Fruit fly (Drosophila melanogaster) whole organism, embryonic: ENCODE results near the gene TfIIFbeta.

ENCODE experiments used
- B-H1 ChIP-seq: fragments of 200-800 bp; sonication (Bioruptor generic); IDR thresholded peaks from 3 replicates; pipeline ENCODE4 v1.3.6; 2022; ENCODE audit warnings: missing biosample characterization, missing genetic modification characterization
- Blimp-1 ChIP-seq: fragments of 200-800 bp; sonication (Bioruptor generic); optimal IDR thresholded peaks from 3 replicates; lab custom pipeline; 2018; ENCODE audit warnings: missing biosample characterization, missing genetic modification characterization, mild to moderate bottlenecking, moderate library complexity, missing genetic modification reagents
- CG11093 ChIP-seq: fragments of 200-800 bp; sonication (Bioruptor generic); IDR thresholded peaks from 3 replicates; pipeline ENCODE4 v1.3.6; 2022; ENCODE audit warnings: missing biosample characterization, missing genetic modification characterization
- CG11398 ChIP-seq: fragments of 200-800 bp; sonication (Bioruptor generic); optimal IDR thresholded peaks from 2 replicates; lab custom pipeline; 2016; ENCODE audit warnings: missing biosample characterization, missing genetic modification characterization
- CG11456 ChIP-seq: fragments of 200-800 bp; sonication (Bioruptor generic); IDR thresholded peaks from 3 replicates; pipeline ENCODE4 v1.3.6; 2022; ENCODE audit warnings: missing biosample characterization, missing genetic modification characterization
- CG12236 ChIP-seq: fragments of 200-800 bp; sonication (Bioruptor generic); optimal IDR thresholded peaks from 2 replicates; lab custom pipeline; 2016; ENCODE audit warnings: missing biosample characterization, missing genetic modification characterization
- CG16863 ChIP-seq: fragments of 200-800 bp; sonication (Bioruptor generic); optimal IDR thresholded peaks from 3 replicates; lab custom pipeline; 2016; ENCODE audit warnings: missing biosample characterization, missing genetic modification characterization
- CG17359 ChIP-seq: fragments of 200-800 bp; sonication (Bioruptor generic); optimal IDR thresholded peaks from 3 replicates; lab custom pipeline; 2018; ENCODE audit warnings: missing biosample characterization, mild to moderate bottlenecking, missing genetic modification characterization, moderate library complexity
- CG30403 ChIP-seq: fragments of 200-800 bp; sonication (Bioruptor generic); optimal IDR thresholded peaks from 3 replicates; lab custom pipeline; 2016; ENCODE audit warnings: missing biosample characterization, missing genetic modification characterization
- CG30431 ChIP-seq: fragments of 200-800 bp; sonication (Bioruptor generic); optimal IDR thresholded peaks from 2 replicates; lab custom pipeline; 2017; ENCODE audit warnings: missing biosample characterization, missing genetic modification characterization
- CG31365 ChIP-seq: fragments of 200-800 bp; sonication (Bioruptor generic); optimal IDR thresholded peaks from 2 replicates; lab custom pipeline; 2018; ENCODE audit warnings: missing biosample characterization, mild to moderate bottlenecking, missing genetic modification characterization
- CG4707 ChIP-seq: fragments of 200-800 bp; sonication (Bioruptor generic); optimal IDR thresholded peaks from 2 replicates; lab custom pipeline; 2018; ENCODE audit warnings: missing biosample characterization, mild to moderate bottlenecking, missing genetic modification characterization, moderate library complexity
- CG4820 ChIP-seq: fragments of 200-800 bp; sonication (Bioruptor generic); optimal IDR thresholded peaks from 3 replicates; lab custom pipeline; 2016; ENCODE audit warnings: missing biosample characterization, missing genetic modification characterization
- CG6272 ChIP-seq: fragments of 200-800 bp; sonication (Bioruptor generic); IDR thresholded peaks from 2 replicates; pipeline ENCODE4 v1.3.6; 2022; ENCODE audit warnings: missing biosample characterization, missing genetic modification characterization
- CG6854 ChIP-seq: fragments of 200-800 bp; sonication (Bioruptor generic); optimal IDR thresholded peaks from 3 replicates; lab custom pipeline; 2017; ENCODE audit warnings: missing biosample characterization, mild to moderate bottlenecking, missing genetic modification characterization
- CG8765 ChIP-seq: fragments of 200-800 bp; sonication (Bioruptor generic); IDR thresholded peaks from 2 replicates; pipeline ENCODE4 v1.3.6; 2022; ENCODE audit warnings: missing biosample characterization, missing genetic modification characterization
- CG9215 ChIP-seq: fragments of 200-800 bp; sonication (Bioruptor generic); IDR thresholded peaks from 2 replicates; pipeline ENCODE4 v1.3.6; 2022; ENCODE audit warnings: missing biosample characterization, missing genetic modification characterization
- CTCF ChIP-seq: fragments of 200-800 bp; sonication (Bioruptor generic); optimal IDR thresholded peaks from 2 replicates; lab custom pipeline; 2017; ENCODE audit warnings: missing biosample characterization, mild to moderate bottlenecking, missing genetic modification characterization, moderate library complexity
- CoRest ChIP-seq: fragments of 200-800 bp; sonication (Bioruptor generic); optimal IDR thresholded peaks from 3 replicates; lab custom pipeline; 2018; ENCODE audit warnings: missing biosample characterization, mild to moderate bottlenecking, missing genetic modification characterization, moderate library complexity
- Dll ChIP-seq: fragments of 200-800 bp; sonication (Bioruptor generic); IDR thresholded peaks from 4 replicates; pipeline ENCODE4 v1.3.6; 2022; ENCODE audit warnings: missing biosample characterization, missing genetic modification characterization; ENCODE audit not compliant: partially characterized antibody
- Doc3 ChIP-seq: fragments of 200-800 bp; sonication (Bioruptor generic); IDR thresholded peaks from 3 replicates; pipeline ENCODE4 v1.3.6; 2022; ENCODE audit warnings: missing biosample characterization, missing genetic modification characterization; ENCODE audit not compliant: partially characterized antibody
- Drgx ChIP-seq: fragments of 200-800 bp; sonication (Bioruptor generic); IDR thresholded peaks from 2 replicates; pipeline ENCODE4 v1.3.6; 2022; ENCODE audit warnings: missing biosample characterization, missing genetic modification characterization
- E2f1 ChIP-seq: fragments of 200-800 bp; sonication (Bioruptor generic); IDR thresholded peaks from 2 replicates; pipeline ENCODE4 v1.3.6; 2022; ENCODE audit warnings: missing biosample characterization, missing genetic modification characterization
- Mes4 ChIP-seq: fragments of 200-800 bp; sonication (Bioruptor generic); optimal IDR thresholded peaks from 2 replicates; lab custom pipeline; 2016; ENCODE audit warnings: missing biosample characterization, missing genetic modification characterization
- Nf-YC ChIP-seq: fragments of 200-800 bp; optimal IDR thresholded peaks from 3 replicates; lab custom pipeline; 2019; ENCODE audit warnings: missing biosample characterization, mild to moderate bottlenecking, missing genetic modification characterization, moderate library complexity
- Rx ChIP-seq: fragments of 200-800 bp; sonication (Bioruptor generic); IDR thresholded peaks from 2 replicates; pipeline ENCODE4 v1.3.6; 2022; ENCODE audit warnings: missing biosample characterization, missing genetic modification characterization
- Scr ChIP-seq: fragments of 200-800 bp; sonication (Bioruptor generic); IDR thresholded peaks from 2 replicates; pipeline ENCODE4 v1.3.6; 2022; ENCODE audit warnings: missing biosample characterization, missing genetic modification characterization; ENCODE audit not compliant: partially characterized antibody
- Taf1 ChIP-seq: fragments of 200-800 bp; sonication (Bioruptor generic); IDR thresholded peaks from 2 replicates; pipeline ENCODE4 v1.3.6; 2022; ENCODE audit warnings: missing biosample characterization, missing genetic modification characterization
- Xrp1 ChIP-seq: fragments of 200-800 bp; sonication (Bioruptor generic); IDR thresholded peaks from 2 replicates; pipeline ENCODE4 v1.3.6; 2022; ENCODE audit warnings: missing biosample characterization, missing genetic modification characterization
- ap ChIP-seq: fragments of 200-800 bp; sonication (Bioruptor generic); IDR thresholded peaks from 2 replicates; pipeline ENCODE4 v1.3.6; 2022; ENCODE audit warnings: missing biosample characterization, missing genetic modification characterization
- ara ChIP-seq: fragments of 200-800 bp; sonication (Bioruptor generic); IDR thresholded peaks from 2 replicates; pipeline ENCODE4 v1.3.6; 2022; ENCODE audit warnings: missing biosample characterization, missing genetic modification characterization
- ash1 ChIP-seq: fragments of 200-800 bp; sonication (Bioruptor generic); optimal IDR thresholded peaks from 2 replicates; lab custom pipeline; 2018; ENCODE audit warnings: missing biosample characterization, mild to moderate bottlenecking, missing genetic modification characterization
- cad ChIP-seq: fragments of >200 bp; optimal IDR thresholded peaks from 2 replicates; lab custom pipeline; 2017; ENCODE audit warnings: missing biosample characterization, missing genetic modification characterization
- cg ChIP-seq: fragments of 200-800 bp; sonication (Bioruptor generic); optimal IDR thresholded peaks from 3 replicates; lab custom pipeline; 2019; ENCODE audit warnings: missing biosample characterization, mild to moderate bottlenecking, missing genetic modification characterization, moderate library complexity
- cwo ChIP-seq: fragments of 200-800 bp; sonication (Bioruptor generic); optimal IDR thresholded peaks from 3 replicates; lab custom pipeline; 2017; ENCODE audit warnings: missing biosample characterization, missing genetic modification characterization, mild to moderate bottlenecking, moderate library complexity, missing genetic modification reagents
- dm ChIP-seq: fragments of 200-800 bp; sonication (Bioruptor generic); optimal IDR thresholded peaks from 3 replicates; lab custom pipeline; 2016; ENCODE audit warnings: missing biosample characterization, missing genetic modification characterization
- dpn ChIP-seq, 2 experiments: fragments of 200-800 bp; sonication (Bioruptor generic); optimal IDR thresholded peaks; 3 replicates each; lab custom pipeline; 2016; ENCODE audit warnings: missing biosample characterization in 2 of 2, missing genetic modification characterization in 2 of 2
- eyg ChIP-seq: fragments of 200-800 bp; sonication (Bioruptor generic); optimal IDR thresholded peaks from 3 replicates; lab custom pipeline; 2016; ENCODE audit warnings: missing biosample characterization, missing genetic modification characterization
- fru ChIP-seq: fragments of >200 bp; optimal IDR thresholded peaks from 2 replicates; lab custom pipeline; 2017
- gce ChIP-seq: fragments of 200-800 bp; sonication (Bioruptor generic); IDR thresholded peaks from 3 replicates; pipeline ENCODE4 v1.3.6; 2022; ENCODE audit warnings: missing biosample characterization, missing genetic modification characterization
- gcm2 ChIP-seq: fragments of 200-800 bp; sonication (Bioruptor generic); optimal IDR thresholded peaks from 2 replicates; lab custom pipeline; 2016; ENCODE audit warnings: missing biosample characterization, missing genetic modification characterization
- grau ChIP-seq: fragments of 200-800 bp; optimal IDR thresholded peaks from 3 replicates; lab custom pipeline; 2019; ENCODE audit warnings: missing biosample characterization, mild to moderate bottlenecking, missing genetic modification characterization, moderate library complexity
- grn ChIP-seq: fragments of 200-800 bp; sonication (Bioruptor generic); optimal IDR thresholded peaks from 3 replicates; lab custom pipeline; 2017; ENCODE audit warnings: missing biosample characterization, missing genetic modification characterization
- gro ChIP-seq: fragments of 200-800 bp; sonication (Bioruptor generic); optimal IDR thresholded peaks from 2 replicates; lab custom pipeline; 2016; ENCODE audit warnings: missing biosample characterization, missing genetic modification characterization
- inv ChIP-seq: fragments of 200-800 bp; sonication (Bioruptor generic); IDR thresholded peaks from 2 replicates; pipeline ENCODE4 v1.3.6; 2022; ENCODE audit warnings: missing biosample characterization, missing genetic modification characterization; ENCODE audit not compliant: partially characterized antibody
- mld ChIP-seq: fragments of 200-800 bp; sonication (Bioruptor generic); IDR thresholded peaks from 3 replicates; pipeline ENCODE4 v1.3.6; 2022; ENCODE audit warnings: missing biosample characterization, missing genetic modification characterization; ENCODE audit not compliant: partially characterized antibody
- pho ChIP-seq: fragments of 200-800 bp; sonication (Bioruptor generic); optimal IDR thresholded peaks from 2 replicates; lab custom pipeline; 2016; ENCODE audit warnings: missing biosample characterization, missing genetic modification characterization
- sima ChIP-seq: fragments of 200-800 bp; sonication (Bioruptor generic); optimal IDR thresholded peaks from 2 replicates; lab custom pipeline; 2016; ENCODE audit warnings: missing biosample characterization, missing genetic modification characterization
- slou ChIP-seq: fragments of 200-800 bp; sonication (Bioruptor generic); optimal IDR thresholded peaks from 3 replicates; lab custom pipeline; 2016; ENCODE audit warnings: missing biosample characterization, missing genetic modification characterization
- tio ChIP-seq: fragments of 200-800 bp; sonication (Bioruptor generic); optimal IDR thresholded peaks from 2 replicates; lab custom pipeline; 2017; ENCODE audit warnings: missing biosample characterization, missing genetic modification characterization, inconsistent platforms

Gene TfIIFbeta

DNA sequence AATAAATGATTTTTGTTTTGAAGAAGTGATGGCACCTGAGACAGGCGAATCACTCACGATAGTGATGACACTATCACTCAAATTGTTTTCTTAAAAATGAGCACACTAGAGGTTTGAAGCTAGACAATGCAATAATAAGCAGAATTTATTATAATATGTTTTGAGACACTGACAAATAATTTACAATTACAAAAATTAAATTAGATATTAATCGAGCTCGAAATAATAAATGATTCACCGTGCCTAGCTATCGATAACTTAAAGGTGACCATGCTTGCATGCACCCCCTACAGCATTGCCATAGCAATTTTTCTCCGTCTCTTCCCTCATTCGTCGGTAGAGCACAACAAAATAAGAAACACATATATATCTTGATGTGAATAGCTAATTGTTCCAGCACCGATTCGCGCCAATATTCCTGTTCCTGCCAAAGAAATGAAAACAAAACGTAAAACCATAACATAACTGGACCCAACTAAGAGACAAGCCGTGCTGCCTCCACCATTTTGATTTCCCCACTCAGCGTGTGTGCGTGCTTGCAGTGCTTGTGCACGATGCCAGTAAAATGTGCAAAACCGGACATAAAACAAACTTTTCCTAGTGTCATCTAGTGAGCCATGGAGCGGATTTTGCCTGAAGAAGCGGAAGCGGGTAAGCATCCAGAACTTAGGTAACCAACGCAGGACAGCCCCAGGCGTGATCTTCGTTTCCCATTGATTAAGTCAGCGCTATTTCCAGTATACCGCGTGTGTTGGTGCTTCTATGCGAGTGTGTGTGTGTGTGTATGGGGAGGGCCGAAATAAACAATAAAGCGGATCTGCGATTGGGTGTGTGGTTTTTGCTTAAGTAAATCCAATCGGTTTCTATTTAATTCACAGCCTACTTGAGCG, 6.4 kb downstream of the TfIIFbeta start, which contains the start of the genes MED7 and Cap-H2 (continued):
- TF ChIP-seq Drgx = no peak
- peak; percentile 58; the same call in 1 of the 2 replicates for TF ChIP-seq ap (GFP tag; lab: Robert Waterston, UW)
- peak; percentile 86; the same call in 2 of the 3 replicates for TF ChIP-seq CG11456 (GFP tag; lab: Robert Waterston, UW)
- TF ChIP-seq cad = no peak
- TF ChIP-seq CG6854 (GFP tag; lab: Kevin White, UChicago) = no peak
- peak; percentile 74 for TF ChIP-seq CG11093 (GFP tag; lab: Robert Waterston, UW)
- peak; percentile 73 for TF ChIP-seq CG4820 (GFP tag; lab: Kevin White, UChicago)
- peak; percentile 52 for TF ChIP-seq CG30431 (GFP tag; lab: Kevin White, UChicago)
- peak; percentile 72 for TF ChIP-seq CG8765
- peak; percentile 91 for TF ChIP-seq CG6272
- TF ChIP-seq eyg (GFP tag; lab: Kevin White, UChicago) = no peak
- TF ChIP-seq cg (GFP tag; lab: Kevin White, UChicago) = peak; percentile 85
- TF ChIP-seq CG16863 = peak; percentile 67
- TF ChIP-seq CG11398 (GFP tag; lab: Kevin White, UChicago) = no peak
- TF ChIP-seq grau (tag; lab: Kevin White, UChicago) = peak; percentile 80
- peak; percentile 65 for TF ChIP-seq slou (GFP tag; lab: Kevin White, UChicago)
- peak; percentile 20 for TF ChIP-seq grn (GFP tag; lab: Kevin White, UChicago)
- peak; percentile 100 for TF ChIP-seq CG9215
- TF ChIP-seq fru (lab: Kevin White, UChicago) = no peak
- TF ChIP-seq B-H1 (GFP tag; lab: Robert Waterston, UW) = peak; percentile 63
- TF ChIP-seq pho = peak; percentile 89
- peak; percentile 70 for TF ChIP-seq dm
- no peak for TF ChIP-seq CTCF (GFP tag; lab: Kevin White, UChicago)
- no peak for TF ChIP-seq Blimp-1
- no peak for TF ChIP-seq CG31365 (tag; lab: Kevin White, UChicago)
- peak; percentile 85 for TF ChIP-seq CoRest
- peak; percentile 99 for TF ChIP-seq Doc3 (GFP tag; lab: Robert Waterston, UW)
- TF ChIP-seq tio (GFP tag; lab: Kevin White, UChicago) = peak; percentile 62
- TF ChIP-seq ara (GFP tag; lab: Robert Waterston, UW) = peak; percentile 73
- TF ChIP-seq CG30403 = peak; percentile 91
- peak; percentile 68 for TF ChIP-seq Taf1 (GFP tag; lab: Robert Waterston, UW)
- peak; percentile 11 for TF ChIP-seq cwo
- TF ChIP-seq Dll (GFP tag; lab: Robert Waterston, UW) = peak; percentile 100
- TF ChIP-seq inv (GFP tag; lab: Robert Waterston, UW) = peak; percentile 98
- peak; percentile 50 for TF ChIP-seq ash1 (GFP tag; lab: Kevin White, UChicago)
- peak; percentile 44 for TF ChIP-seq CG12236
- TF ChIP-seq Scr (GFP tag; lab: Robert Waterston, UW) = peak; percentile 99
- TF ChIP-seq CG4707 (GFP tag; lab: Kevin White, UChicago) = no peak
- TF ChIP-seq sima (GFP tag; lab: Kevin White, UChicago) = no peak
- peak; percentile 81 for TF ChIP-seq Xrp1 (GFP tag; lab: Robert Waterston, UW)
- TF ChIP-seq Nf-YC (tag; lab: Kevin White, UChicago) = peak; percentile 77
- peak; percentile 85 for TF ChIP-seq gro (GFP tag; lab: Kevin White, UChicago)
- peak; percentile 53 for TF ChIP-seq Mes4 (GFP tag; lab: Kevin White, UChicago)
- no peak for TF ChIP-seq gce (GFP tag; lab: Robert Waterston, UW)
- TF ChIP-seq E2f1 (GFP tag; lab: Robert Waterston, UW) = peak; percentile 71
- peak; percentile 81 to 85 for TF ChIP-seq dpn (GFP tag; optimal IDR thresholded peaks at IDR 0.05; lab: Kevin White, UChicago)
- TF ChIP-seq mld (GFP tag; lab: Robert Waterston, UW) = peak; percentile 89
- TF ChIP-seq Rx (GFP tag; lab: Robert Waterston, UW) = peak; percentile 64
- TF ChIP-seq CG17359 (tag; lab: Kevin White, UChicago) = no peak
- TF ChIP-seq gcm2 = peak; percentile 69
